Worm (Caenorhabditis elegans) whole organism, L2 larva: ENCODE results near the gene C35B1.8.

Experiments
- F13H6.1 ChIP-seq: sonication (generic microtip); optimal IDR thresholded peaks from 2 replicates; lab custom pipeline; 2016; ENCODE audit warnings: missing genetic modification characterization, missing compliant biosample characterization
- Y55F3AM.14 ChIP-seq: fragments of 200-800 bp; sonication (Bioruptor generic); optimal IDR thresholded peaks from 2 replicates; lab custom pipeline; 2018; ENCODE audit warnings: mild to moderate bottlenecking, missing genetic modification characterization, missing compliant biosample characterization
- alr-1 ChIP-seq: fragments of 150-350 bp; optimal IDR thresholded peaks from 2 replicates; lab custom pipeline; 2014; ENCODE audit warnings: missing biosample characterization, missing genetic modification characterization
- crh-2 ChIP-seq: sonication (generic microtip); optimal IDR thresholded peaks from 2 replicates; lab custom pipeline; 2017; ENCODE audit warnings: missing biosample characterization, missing genetic modification characterization
- egl-27 ChIP-seq: sonication (generic microtip); optimal IDR thresholded peaks from 3 replicates; lab custom pipeline; 2017; ENCODE audit warnings: missing biosample characterization, missing genetic modification reagents, missing genetic modification characterization
- lin-39 ChIP-seq: fragments of 150-350 bp; optimal IDR thresholded peaks from 2 replicates; lab custom pipeline; 2014; ENCODE audit warnings: missing biosample characterization, missing genetic modification reagents, missing genetic modification characterization
- nhr-10 ChIP-seq: sonication (generic microtip); optimal IDR thresholded peaks from 2 replicates; lab custom pipeline; 2017; ENCODE audit warnings: missing biosample characterization, missing genetic modification characterization
- nhr-11 ChIP-seq: fragments of 150-350 bp; optimal IDR thresholded peaks from 2 replicates; lab custom pipeline; 2014; ENCODE audit warnings: missing biosample characterization, missing genetic modification characterization
- nhr-237 ChIP-seq: fragments of 150-350 bp; optimal IDR thresholded peaks from 2 replicates; lab custom pipeline; 2014; ENCODE audit warnings: missing biosample characterization, missing genetic modification characterization
- nhr-25 ChIP-seq: fragments of 150-350 bp; sonication (generic microtip); optimal IDR thresholded peaks from 3 replicates; lab custom pipeline; 2014; ENCODE audit warnings: missing biosample characterization, missing genetic modification characterization
- snpc-4 ChIP-seq: fragments of 150-350 bp; optimal IDR thresholded peaks from 2 replicates; lab custom pipeline; 2014; ENCODE audit warnings: missing biosample characterization, missing genetic modification characterization

- TF ChIP-seq egl-27 (tag; lab: Kevin White, UChicago) (no peak), crh-2 (peak; percentile 64), nhr-10 (tag; lab: Kevin White, UChicago) (no peak), F13H6.1 (tag; lab: Kevin White, UChicago) (no peak), snpc-4 (no peak), nhr-25 (tag; lab: Kevin White, UChicago) (peak; percentile 14), nhr-237 (tag; lab: Kevin White, UChicago) (no peak), nhr-11 (tag; lab: Kevin White, UChicago) (no peak), Y55F3AM.14 (GFP tag; lab: Kevin White, UChicago) (no peak), alr-1 (tag; lab: Kevin White, UChicago) (no peak), lin-39 (tag; lab: Kevin White, UChicago) (no peak)
These were observed 6.2 kb upstream of the C35B1.8 start for ce11 chrIV:4085022-4085421.
